Fruit fly (Drosophila melanogaster) whole organism, adult: Measurements from ENCODE around the gene CG3587.

Experiments used
- CG11617 ChIP-seq: fragments of 200-800 bp; sonication (Bioruptor generic); optimal IDR thresholded peaks from 2 replicates; lab custom pipeline; 2017; ENCODE audit warnings: mild to moderate bottlenecking, missing biosample characterization, missing genetic modification reagents, missing genetic modification characterization
- CG12768 ChIP-seq: fragments of 200-800 bp; sonication (Bioruptor generic); optimal IDR thresholded peaks from 2 replicates; lab custom pipeline; 2017; ENCODE audit warnings: missing biosample characterization, missing genetic modification characterization, mild to moderate bottlenecking, moderate library complexity, missing genetic modification reagents
- CG14711 ChIP-seq: fragments of 200-800 bp; sonication (Bioruptor generic); optimal IDR thresholded peaks from 2 replicates; lab custom pipeline; 2018; ENCODE audit warnings: missing biosample characterization, mild to moderate bottlenecking, missing genetic modification characterization, moderate library complexity
- CG1620 ChIP-seq: fragments of 200-800 bp; sonication (Bioruptor generic); optimal IDR thresholded peaks from 2 replicates; lab custom pipeline; 2016; ENCODE audit warnings: missing biosample characterization, missing genetic modification characterization
- CG33017 ChIP-seq: fragments of 200-800 bp; sonication (Bioruptor generic); optimal IDR thresholded peaks from 2 replicates; lab custom pipeline; 2018; ENCODE audit warnings: missing biosample characterization, mild to moderate bottlenecking, missing genetic modification characterization, moderate library complexity
- CG5204 ChIP-seq: fragments of 200-800 bp; sonication (Bioruptor generic); optimal IDR thresholded peaks from 2 replicates; lab custom pipeline; 2016; ENCODE audit warnings: missing biosample characterization, missing genetic modification characterization
- CG7045 ChIP-seq: fragments of 200-800 bp; sonication (Bioruptor generic); optimal IDR thresholded peaks from 2 replicates; lab custom pipeline; 2017; ENCODE audit warnings: missing biosample characterization, mild to moderate bottlenecking, missing genetic modification characterization
- CG7101 ChIP-seq: fragments of 200-800 bp; sonication (Bioruptor generic); optimal IDR thresholded peaks from 2 replicates; lab custom pipeline; 2018; ENCODE audit warnings: missing biosample characterization, mild to moderate bottlenecking, missing genetic modification characterization, moderate library complexity
- Clk ChIP-seq: fragments of 200-800 bp; sonication (Bioruptor generic); optimal IDR thresholded peaks from 2 replicates; lab custom pipeline; 2017; ENCODE audit warnings: missing biosample characterization, missing genetic modification characterization
- Crg-1 ChIP-seq: fragments of 200-800 bp; sonication (Bioruptor generic); optimal IDR thresholded peaks from 2 replicates; lab custom pipeline; 2016; ENCODE audit warnings: missing biosample characterization, missing genetic modification characterization
- Hr96 ChIP-seq: fragments of 200-800 bp; sonication (Bioruptor generic); optimal IDR thresholded peaks from 2 replicates; lab custom pipeline; 2016; ENCODE audit warnings: missing biosample characterization, missing genetic modification characterization
- Mnt ChIP-seq: fragments of 200-800 bp; sonication (Bioruptor generic); optimal IDR thresholded peaks from 2 replicates; lab custom pipeline; 2016; ENCODE audit warnings: missing biosample characterization, mild to moderate bottlenecking, missing genetic modification characterization
- bab1 ChIP-seq: fragments of 200-800 bp; sonication (Bioruptor generic); optimal IDR thresholded peaks from 3 replicates; lab custom pipeline; 2019; ENCODE audit warnings: missing biosample characterization, mild to moderate bottlenecking, missing genetic modification characterization, moderate library complexity
- cic ChIP-seq: fragments of 200-800 bp; sonication (Bioruptor generic); optimal IDR thresholded peaks from 2 replicates; lab custom pipeline; 2017; ENCODE audit warnings: missing biosample characterization, mild to moderate bottlenecking, missing genetic modification characterization, moderate library complexity
- cnc ChIP-seq, 2 experiments: fragments of >200 bp; optimal IDR thresholded peaks; 2 replicates each; lab custom pipeline; 2017
- kay ChIP-seq: fragments of 200-800 bp; sonication (Bioruptor generic); peaks from one replicate; lab custom pipeline; 2016; ENCODE audit warnings: missing biosample characterization, missing genetic modification characterization, borderline replicate concordance
- ovo ChIP-seq: fragments of 200-800 bp; sonication (Bioruptor generic); optimal IDR thresholded peaks from 2 replicates; lab custom pipeline; 2016; ENCODE audit warnings: missing biosample characterization, missing genetic modification characterization
- pad ChIP-seq: fragments of 200-800 bp; sonication (Bioruptor generic); optimal IDR thresholded peaks from 3 replicates; lab custom pipeline; 2017; ENCODE audit warnings: missing biosample characterization, missing genetic modification characterization, mild to moderate bottlenecking, moderate library complexity, missing genetic modification reagents
- tj ChIP-seq: fragments of 200-800 bp; sonication (Bioruptor generic); optimal IDR thresholded peaks from 3 replicates; lab custom pipeline; 2017; ENCODE audit warnings: missing biosample characterization, mild to moderate bottlenecking, missing genetic modification characterization, moderate library complexity
- toe ChIP-seq: fragments of 200-800 bp; sonication (Bioruptor generic); optimal IDR thresholded peaks from 2 replicates; lab custom pipeline; 2016; ENCODE audit warnings: missing biosample characterization, missing genetic modification characterization

Gene CG3587

DNA sequence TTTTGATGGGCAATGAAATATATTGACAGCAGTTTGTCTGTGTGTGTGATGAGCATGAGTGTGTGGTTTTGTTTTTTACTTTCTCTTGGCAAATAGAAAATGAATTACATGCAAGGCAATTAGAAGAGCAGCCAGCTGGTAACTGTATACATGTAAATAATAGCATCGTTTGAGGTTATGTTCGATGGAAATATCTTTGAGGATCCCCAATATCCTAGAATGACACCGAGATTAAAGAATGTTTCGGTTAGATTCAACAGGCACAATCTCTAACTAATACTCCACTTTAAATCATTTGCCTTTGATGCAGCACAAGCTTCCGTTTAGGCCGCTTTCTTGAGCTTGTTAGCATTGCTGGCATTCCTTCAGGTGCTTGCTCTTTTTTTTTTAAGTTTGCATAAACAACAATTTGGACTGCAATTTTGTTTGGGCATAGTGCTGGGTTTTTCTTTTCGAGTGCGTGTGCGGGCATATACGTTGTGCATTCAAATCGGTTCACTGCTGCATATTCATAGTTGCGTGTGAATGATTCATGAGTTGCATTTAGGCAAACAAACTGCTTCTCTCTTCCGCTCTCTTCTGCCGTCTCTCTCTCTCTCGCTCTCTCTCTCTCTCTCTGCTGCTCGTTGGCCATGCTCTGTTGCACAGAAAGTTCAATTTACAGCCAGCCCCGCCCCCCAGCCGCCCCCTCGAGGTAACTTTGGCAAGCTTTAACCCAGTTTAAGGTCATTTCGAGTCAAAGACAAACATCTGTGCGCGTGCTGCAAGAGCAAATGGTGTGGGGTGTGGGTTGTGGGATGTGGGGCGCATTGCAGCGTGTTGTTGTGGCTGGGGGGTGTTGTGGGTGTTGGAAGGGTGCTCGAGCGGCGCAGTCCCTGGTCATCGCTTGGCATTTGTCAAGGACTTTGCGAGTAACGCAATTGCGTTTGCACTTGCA is 24.6 kb downstream of the CG3587 start:
- TF ChIP-seq kay (no peak), CG11617 (GFP tag; lab: Kevin White, UChicago) (no peak), Mnt (GFP tag; lab: Kevin White, UChicago) (no peak), Crg-1 (no peak), Clk (GFP tag; lab: Kevin White, UChicago) (no peak), tj (no peak), bab1 (no peak), CG5204 (GFP tag; lab: Kevin White, UChicago) (no peak), CG1620 (GFP tag; lab: Kevin White, UChicago) (no peak), toe (GFP tag; lab: Kevin White, UChicago) (no peak), CG14711 (tag; lab: Kevin White, UChicago) (no peak), CG7045 (GFP tag; lab: Kevin White, UChicago) (no peak), CG33017 (tag; lab: Kevin White, UChicago) (no peak), Hr96 (GFP tag; lab: Kevin White, UChicago) (no peak), cic (no peak), ovo (GFP tag; lab: Kevin White, UChicago) (no peak), CG7101 (tag; lab: Kevin White, UChicago) (no peak), CG12768 (GFP tag; lab: Kevin White, UChicago) (no peak)

DNA sequence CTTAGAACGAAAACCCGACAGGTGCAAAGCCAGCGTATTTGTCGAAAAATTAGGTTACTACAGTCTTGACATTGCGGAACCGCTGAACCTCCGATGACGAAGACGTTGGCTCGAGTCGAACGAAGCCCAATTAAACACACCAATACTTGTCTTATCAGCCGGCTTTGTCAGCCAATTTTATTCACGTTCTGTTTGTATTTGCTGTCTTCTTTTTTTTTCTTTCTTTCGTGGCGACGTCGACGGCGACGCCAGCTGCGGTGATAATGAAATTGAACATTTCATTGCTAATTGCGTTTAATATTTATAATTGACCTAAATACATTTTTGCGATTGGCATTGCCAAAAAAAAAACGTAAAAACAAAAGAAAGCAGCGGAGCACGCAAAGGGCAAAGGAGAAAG is 25.4 kb downstream of the CG3587 start:
- TF ChIP-seq tj (peak; percentile 85), CG5204 (GFP tag; lab: Kevin White, UChicago) (no peak)

dm6 chrX:1965979-1966778 is 26.1 kb downstream of the CG3587 start:
- TF ChIP-seq toe (GFP tag; lab: Kevin White, UChicago) (no peak), tj (peak; percentile 99)

dm6 chrX:1966779-1967520 is 26.8 kb downstream of the CG3587 start:
- TF ChIP-seq kay (no peak), tj (peak; percentile 62)

- TF ChIP-seq cnc (optimal IDR thresholded peaks at IDR 0.05; lab: Kevin White, UChicago) (no peak), pad (GFP tag; lab: Kevin White, UChicago) (no peak), Mnt (GFP tag; lab: Kevin White, UChicago) (no peak), Clk (GFP tag; lab: Kevin White, UChicago) (no peak), CG33017 (tag; lab: Kevin White, UChicago) (no peak), Hr96 (GFP tag; lab: Kevin White, UChicago) (no peak), bab1 (no peak), CG11617 (GFP tag; lab: Kevin White, UChicago) (no peak), CG7101 (tag; lab: Kevin White, UChicago) (no peak), CG14711 (tag; lab: Kevin White, UChicago) (no peak), CG7045 (GFP tag; lab: Kevin White, UChicago) (no peak), CG12768 (GFP tag; lab: Kevin White, UChicago) (no peak), kay (no peak), toe (GFP tag; lab: Kevin White, UChicago) (no peak), tj (no peak), cic (no peak), CG1620 (GFP tag; lab: Kevin White, UChicago) (no peak), Crg-1 (no peak), ovo (GFP tag; lab: Kevin White, UChicago) (no peak)
Measured at dm6 chrX:1968152-1968551, 28.0 kb downstream of the CG3587 start.

- TF ChIP-seq CG5204 (GFP tag; lab: Kevin White, UChicago) (peak; percentile 12), CG14711 (tag; lab: Kevin White, UChicago) (no peak), bab1 (peak; percentile 15), pad (GFP tag; lab: Kevin White, UChicago) (peak; percentile 2), kay (no peak), tj (peak; percentile 33), CG1620 (GFP tag; lab: Kevin White, UChicago) (no peak)
Measured at dm6 chrX:1968581-1969258, 28.6 kb downstream of the CG3587 start.
